Comparison of ENCODE assay signal across 6 worm cellular contexts in genomic region chrX:13261037-13261592, ce11.
TF ChIP-seq lines count a peak whose summit lies in the region.
"Not testable (repeated sequence)": the region's sequence is repeated elsewhere in the genome, so short reads cannot be mapped to it uniquely, and the experiment has no call there.

No protein-coding gene starts in this region.

TF ChIP-seq in whole organism, L1 larva, 84 proteins besides CTCF, POLR2A, EP300 and RAD21:
- TF ChIP-seq snpc-4 (tag; optimal IDR thresholded peaks at IDR 0.05; lab: Kevin White, UChicago) (peak; percentile 11), elt-2 (tag; optimal IDR thresholded peaks at IDR 0.05; lab: Kevin White, UChicago) (peak; percentile 0), nhr-71 (tag; optimal IDR thresholded peaks at IDR 0.05; lab: Kevin White, UChicago) (peak; percentile 8)

TF ChIP-seq in whole organism, L2 larva, 48 proteins besides CTCF, POLR2A, EP300 and RAD21:
- TF ChIP-seq crh-2 (tag; optimal IDR thresholded peaks at IDR 0.05; lab: Kevin White, UChicago): peak; percentile 2

TF ChIP-seq in whole organism, L3 larva, 47 proteins besides CTCF, POLR2A, EP300 and RAD21:
- TF ChIP-seq pqm-1 (tag; optimal IDR thresholded peaks at IDR 0.05; lab: Kevin White, UChicago): peak; percentile 21
- peak; percentile 23 for TF ChIP-seq elt-2 (tag; optimal IDR thresholded peaks at IDR 0.05; lab: Kevin White, UChicago)

TF ChIP-seq in whole organism, L4 larva, 104 proteins besides CTCF, POLR2A, EP300 and RAD21:
- TF ChIP-seq dve-1 (tag; optimal IDR thresholded peaks at IDR 0.05; lab: Kevin White, UChicago; ENCODE audit: insufficient read depth) (peak; percentile 59), mes-2 (tag; optimal IDR thresholded peaks at IDR 0.05; lab: Kevin White, UChicago; ENCODE audit: poor library complexity, severe bottlenecking) (peak; percentile 49), lin-1 (GFP tag; IDR thresholded peaks at IDR 0.05; lab: Robert Waterston, UW) (0 out of 2 replicates have a peak, but pooled peaks have one; percentile 15), snpc-1.2 (GFP tag; IDR thresholded peaks at IDR 0.05; lab: Robert Waterston, UW) (peak; percentile 64; the same call in 1 of the 2 replicates), pha-4 (GFP tag; IDR thresholded peaks at IDR 0.05; lab: Robert Waterston, UW) (peak; percentile 57; the same call in 1 of the 2 replicates), pqm-1 (tag; optimal IDR thresholded peaks at IDR 0.05; lab: Kevin White, UChicago) (peak; percentile 4), tra-1 (GFP tag; IDR thresholded peaks at IDR 0.05; lab: Robert Waterston, UW) (peak; percentile 61; the same call in 1 of the 2 replicates), mep-1 (tag; optimal IDR thresholded peaks at IDR 0.05; lab: Kevin White, UChicago) (peak; percentile 6), daf-16 (GFP tag; optimal IDR thresholded peaks at IDR 0.05; lab: Kevin White, UChicago) (peak in 1 of 2 experiments; percentile 51), daf-16 (tag; optimal IDR thresholded peaks at IDR 0.05; lab: Kevin White, UChicago) (peak; percentile 85), hlh-11 (tag; optimal IDR thresholded peaks at IDR 0.05; lab: Kevin White, UChicago) (peak; percentile 13), vab-7 (GFP tag; IDR thresholded peaks at IDR 0.05; lab: Robert Waterston, UW) (peak; percentile 55; the same call in 1 of the 2 replicates), lim-7 (GFP tag; IDR thresholded peaks at IDR 0.05; lab: Robert Waterston, UW) (peak; percentile 70), arid-1 (GFP tag; conservative IDR thresholded peaks at IDR 0.05; lab: Robert Waterston, UW) (0 out of 2 replicates have a peak, but pooled peaks have one; percentile 33), dmd-6 (GFP tag; IDR thresholded peaks at IDR 0.05; lab: Robert Waterston, UW) (peak; percentile 46), lin-38 (GFP tag; IDR thresholded peaks at IDR 0.05; lab: Robert Waterston, UW) (peak; percentile 62), nhr-48 (tag; optimal IDR thresholded peaks at IDR 0.05; lab: Kevin White, UChicago) (peak; percentile 27)
- not testable (repeated sequence) for TF ChIP-seq pha-4 (tag; optimal IDR thresholded peaks at IDR 0.05; lab: Kevin White, UChicago)

TF ChIP-seq in whole organism, early embryonic, 17 proteins besides CTCF, POLR2A, EP300 and RAD21:
- 0 out of 2 replicates have a peak, but pooled peaks have one; percentile 8 for TF ChIP-seq pes-1 (GFP tag; IDR thresholded peaks at IDR 0.05; lab: Robert Waterston, UW)

TF ChIP-seq in whole organism, young adult, 124 proteins besides CTCF, POLR2A, EP300 and RAD21:
- TF ChIP-seq rec-8 (tag; optimal IDR thresholded peaks at IDR 0.05; lab: Kevin White, UChicago) (peak in 1 of 2 experiments; percentile 38), snpc-1.3 (tag; optimal IDR thresholded peaks at IDR 0.05; lab: Kevin White, UChicago; ENCODE audit: insufficient read depth) (peak; percentile 27), D2030.7 (GFP tag; IDR thresholded peaks at IDR 0.05; lab: Robert Waterston, UW) (0 out of 2 replicates have a peak, but pooled peaks have one; percentile 16), B0035.1 (tag; optimal IDR thresholded peaks at IDR 0.05; lab: Kevin White, UChicago) (peak; percentile 5), die-1 (tag; optimal IDR thresholded peaks at IDR 0.05; lab: Kevin White, UChicago) (peak; percentile 74), hmg-1.2 (GFP tag; IDR thresholded peaks at IDR 0.05; lab: Robert Waterston, UW) (peak; percentile 38), pbrm-1 (GFP tag; IDR thresholded peaks at IDR 0.05; lab: Robert Waterston, UW) (peak; percentile 58; the same call in 1 of the 2 replicates), ZK185.1 (tag; optimal IDR thresholded peaks at IDR 0.05; lab: Kevin White, UChicago; ENCODE audit: poor library complexity, severe bottlenecking) (peak; percentile 10), dox-1 (GFP tag; IDR thresholded peaks at IDR 0.05; lab: Robert Waterston, UW) (0 out of 2 replicates have a peak, but pooled peaks have one; percentile 17), rpc-1 (optimal IDR thresholded peaks at IDR 0.05; lab: Kevin White, UChicago) (peak; percentile 69), rpc-1 (tag; optimal IDR thresholded peaks at IDR 0.05; lab: Kevin White, UChicago) (peak; percentile 84), snpc-3.4 (tag; optimal IDR thresholded peaks at IDR 0.05; lab: Kevin White, UChicago) (peak; percentile 37), B0261.1 (tag; optimal IDR thresholded peaks at IDR 0.05; lab: Kevin White, UChicago) (peak; percentile 66), egl-18 (GFP tag; IDR thresholded peaks at IDR 0.05; lab: Robert Waterston, UW) (0 out of 2 replicates have a peak, but pooled peaks have one; percentile 16), snpc-4 (GFP tag; optimal IDR thresholded peaks at IDR 0.05; lab: Kevin White, UChicago) (peak; percentile 68), snpc-4 (tag; optimal IDR thresholded peaks at IDR 0.05; lab: Kevin White, UChicago) (peak in 3 of 4 experiments; percentile 63 to 91 (median 86)), snpc-1.1 (tag; optimal IDR thresholded peaks at IDR 0.05; lab: Kevin White, UChicago; ENCODE audit: insufficient read depth) (peak; percentile 24), nhr-90 (tag; optimal IDR thresholded peaks at IDR 0.05; lab: Kevin White, UChicago) (peak; percentile 36), madf-10 (tag; optimal IDR thresholded peaks at IDR 0.05; lab: Kevin White, UChicago) (peak; percentile 31), ztf-18 (tag; optimal IDR thresholded peaks at IDR 0.05; lab: Kevin White, UChicago) (peak; percentile 10), tbp1 (GFP tag; optimal IDR thresholded peaks at IDR 0.05; lab: Kevin White, UChicago) (peak; percentile 86), nhr-80 (tag; optimal IDR thresholded peaks at IDR 0.05; lab: Kevin White, UChicago) (peak; percentile 8)
TF ChIP-seq in whole organism, young adult: peak in this region for 20; not testable (repeated sequence) for 104.
